Worm (Caenorhabditis elegans) whole organism, L4 larva: ENCODE results near the gene tag-314.

Experiments used
- R02D3.7 ChIP-seq: fragments of 150-350 bp; sonication (generic microtip); optimal IDR thresholded peaks from 3 replicates; lab custom pipeline; 2014; ENCODE audit warnings: missing biosample characterization, missing genetic modification characterization
- lin-15B ChIP-seq: fragments of 150-350 bp; sonication (generic microtip); optimal IDR thresholded peaks from 3 replicates; lab custom pipeline; 2014; ENCODE audit warnings: missing biosample characterization, missing genetic modification characterization
- nhr-6 ChIP-seq: fragments of 150-350 bp; optimal IDR thresholded peaks from 2 replicates; lab custom pipeline; 2014; ENCODE audit warnings: missing biosample characterization, missing genetic modification characterization
- ztf-11 ChIP-seq: fragments of 150-350 bp; optimal IDR thresholded peaks from 2 replicates; lab custom pipeline; 2014; ENCODE audit warnings: missing biosample characterization, missing genetic modification characterization

DNA sequence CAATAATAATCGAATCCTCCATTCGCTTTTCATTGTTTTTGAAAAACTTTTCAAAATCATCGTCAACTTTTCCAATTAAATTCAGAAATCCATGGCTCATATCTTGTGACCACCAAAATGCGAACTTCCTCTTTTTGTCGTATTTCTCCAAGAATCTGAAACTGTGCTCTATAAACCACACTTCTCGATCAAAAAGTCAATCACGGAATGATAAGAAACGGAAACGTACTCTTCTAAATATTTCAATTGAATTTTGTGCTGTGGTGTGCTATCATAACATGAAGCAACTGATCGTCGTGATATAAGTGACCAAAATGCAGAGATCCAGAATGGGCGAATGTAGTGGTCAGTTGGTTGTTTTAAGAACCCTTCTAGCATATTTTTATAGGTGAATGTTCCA is 23.8 kb downstream of the tag-314 start:
- TF ChIP-seq nhr-6 (tag; lab: Kevin White, UChicago) (no peak), ztf-11 (no peak), R02D3.7 (tag; lab: Kevin White, UChicago) (no peak), lin-15B (tag; lab: Kevin White, UChicago) (no peak)
